Worm (Caenorhabditis elegans) whole organism, L2 larva: Measurements from ENCODE around the gene ador-1.

Source experiments
- F13H6.1 ChIP-seq: sonication (generic microtip); optimal IDR thresholded peaks from 2 replicates; lab custom pipeline; 2016; ENCODE audit warnings: missing genetic modification characterization, missing compliant biosample characterization
- R02D3.7 ChIP-seq: fragments of 150-350 bp; optimal IDR thresholded peaks from 2 replicates; lab custom pipeline; 2014; ENCODE audit warnings: missing biosample characterization, missing genetic modification characterization
- Y55F3AM.14 ChIP-seq: fragments of 200-800 bp; sonication (Bioruptor generic); optimal IDR thresholded peaks from 2 replicates; lab custom pipeline; 2018; ENCODE audit warnings: mild to moderate bottlenecking, missing genetic modification characterization, missing compliant biosample characterization
- ZK546.5 ChIP-seq: sonication (generic microtip); optimal IDR thresholded peaks from 2 replicates; lab custom pipeline; 2017; ENCODE audit warnings: missing biosample characterization, missing genetic modification characterization
- alr-1 ChIP-seq: fragments of 150-350 bp; optimal IDR thresholded peaks from 2 replicates; lab custom pipeline; 2014; ENCODE audit warnings: missing biosample characterization, missing genetic modification characterization
- aly-2 ChIP-seq: fragments of 150-350 bp; optimal IDR thresholded peaks from 2 replicates; lab custom pipeline; 2014; ENCODE audit warnings: missing biosample characterization, missing genetic modification characterization
- ama-1 ChIP-seq: fragments of 150-350 bp; optimal IDR thresholded peaks from 2 replicates; lab custom pipeline; 2018; ENCODE audit warnings: inconsistent platforms
- blmp-1 ChIP-seq: sonication (generic microtip); optimal IDR thresholded peaks from 2 replicates; lab custom pipeline; 2017; ENCODE audit warnings: missing genetic modification characterization, mild to moderate bottlenecking, missing compliant biosample characterization, antibody characterized with exemption, moderate library complexity; ENCODE audit not compliant: insufficient read depth
- ceh-82 ChIP-seq: fragments of 150-350 bp; optimal IDR thresholded peaks from 2 replicates; lab custom pipeline; 2014; ENCODE audit warnings: missing biosample characterization, missing genetic modification characterization
- crh-2 ChIP-seq: sonication (generic microtip); optimal IDR thresholded peaks from 2 replicates; lab custom pipeline; 2017; ENCODE audit warnings: missing biosample characterization, missing genetic modification characterization
- dmd-4 ChIP-seq: sonication (generic microtip); optimal IDR thresholded peaks from 2 replicates; lab custom pipeline; 2017; ENCODE audit warnings: missing biosample characterization, missing genetic modification characterization
- elt-1 ChIP-seq: fragments of 150-350 bp; optimal IDR thresholded peaks from 2 replicates; lab custom pipeline; 2014; ENCODE audit warnings: missing biosample characterization, missing genetic modification characterization
- elt-3 ChIP-seq: sonication (generic microtip); optimal IDR thresholded peaks from 2 replicates; lab custom pipeline; 2017; ENCODE audit warnings: missing biosample characterization, missing genetic modification characterization
- fos-1 ChIP-seq: fragments of 150-350 bp; optimal IDR thresholded peaks from 2 replicates; lab custom pipeline; 2014; ENCODE audit warnings: missing biosample characterization, missing genetic modification characterization
- gmeb-1 ChIP-seq: fragments of 150-350 bp; optimal IDR thresholded peaks from 2 replicates; lab custom pipeline; 2014; ENCODE audit warnings: missing biosample characterization, missing genetic modification characterization
- lin-11 ChIP-seq: fragments of 150-350 bp; sonication (generic microtip); optimal IDR thresholded peaks from 2 replicates; lab custom pipeline; 2014; ENCODE audit warnings: missing biosample characterization, missing genetic modification characterization, inconsistent platforms, mixed read lengths
- lin-13 ChIP-seq: fragments of 150-350 bp; optimal IDR thresholded peaks from 2 replicates; lab custom pipeline; 2014; ENCODE audit warnings: missing biosample characterization, missing genetic modification reagents, missing genetic modification characterization
- lin-39 ChIP-seq: fragments of 150-350 bp; optimal IDR thresholded peaks from 2 replicates; lab custom pipeline; 2014; ENCODE audit warnings: missing biosample characterization, missing genetic modification reagents, missing genetic modification characterization
- lsy-2 ChIP-seq, 2 experiments: fragments of 150-350 bp in 1 of 2; sonication (generic microtip) in 1 of 2; optimal IDR thresholded peaks; 2 replicates each; lab custom pipeline; 2014 to 2017; ENCODE audit warnings: missing biosample characterization in 2 of 2, missing genetic modification characterization in 2 of 2
- mab-5 ChIP-seq: fragments of 150-350 bp; optimal IDR thresholded peaks from 2 replicates; lab custom pipeline; 2014; ENCODE audit warnings: missing biosample characterization, missing genetic modification characterization
- mbf-1 ChIP-seq: sonication (generic microtip); optimal IDR thresholded peaks from 2 replicates; lab custom pipeline; 2017; ENCODE audit warnings: missing biosample characterization, missing genetic modification characterization
- mdl-1 ChIP-seq, 2 experiments: fragments of 150-350 bp in 1 of 2; sonication (generic microtip) in 1 of 2; optimal IDR thresholded peaks; 2 replicates each; lab custom pipeline; 2017; ENCODE audit warnings: missing biosample characterization in 2 of 2, missing genetic modification characterization in 2 of 2
- nhr-10 ChIP-seq: sonication (generic microtip); optimal IDR thresholded peaks from 2 replicates; lab custom pipeline; 2017; ENCODE audit warnings: missing biosample characterization, missing genetic modification characterization
- nhr-129 ChIP-seq: fragments of 150-350 bp; optimal IDR thresholded peaks from 2 replicates; lab custom pipeline; 2014; ENCODE audit warnings: missing biosample characterization, missing genetic modification characterization
- nhr-21 ChIP-seq: fragments of 150-350 bp; optimal IDR thresholded peaks from 2 replicates; lab custom pipeline; 2014; ENCODE audit warnings: missing biosample characterization, missing genetic modification characterization
- nhr-237 ChIP-seq: fragments of 150-350 bp; optimal IDR thresholded peaks from 2 replicates; lab custom pipeline; 2014; ENCODE audit warnings: missing biosample characterization, missing genetic modification characterization
- nhr-25 ChIP-seq: fragments of 150-350 bp; sonication (generic microtip); optimal IDR thresholded peaks from 3 replicates; lab custom pipeline; 2014; ENCODE audit warnings: missing biosample characterization, missing genetic modification characterization
- peb-1 ChIP-seq: fragments of 150-350 bp; optimal IDR thresholded peaks from 2 replicates; lab custom pipeline; 2014; ENCODE audit warnings: missing biosample characterization, missing genetic modification characterization
- sem-4 ChIP-seq: fragments of 150-350 bp; optimal IDR thresholded peaks from 2 replicates; lab custom pipeline; 2014; ENCODE audit warnings: missing biosample characterization, missing genetic modification reagents, missing genetic modification characterization
- skn-1 ChIP-seq: sonication (generic microtip); optimal IDR thresholded peaks from 2 replicates; lab custom pipeline; 2017; ENCODE audit warnings: missing biosample characterization, missing genetic modification characterization
- sma-9 ChIP-seq, 2 experiments: fragments of 150-350 bp in 1 of 2; sonication (generic microtip) in 1 of 2; optimal IDR thresholded peaks; 2 replicates each; lab custom pipeline; 2014 to 2016; ENCODE audit warnings: missing genetic modification characterization in 2 of 2, mild to moderate bottlenecking in 1 of 2, missing biosample characterization in 1 of 2, missing compliant biosample characterization in 1 of 2, missing genetic modification reagents in 1 of 2, moderate library complexity in 1 of 2
- snpc-4 ChIP-seq: fragments of 150-350 bp; optimal IDR thresholded peaks from 2 replicates; lab custom pipeline; 2014; ENCODE audit warnings: missing biosample characterization, missing genetic modification characterization
- unc-39 ChIP-seq: fragments of 150-350 bp; optimal IDR thresholded peaks from 2 replicates; lab custom pipeline; 2014; ENCODE audit warnings: missing biosample characterization, missing genetic modification characterization
- unc-55 ChIP-seq: fragments of 150-350 bp; sonication (generic microtip); optimal IDR thresholded peaks from 3 replicates; lab custom pipeline; 2014; ENCODE audit warnings: missing biosample characterization, missing genetic modification reagents, missing genetic modification characterization
- unc-62 ChIP-seq: fragments of 150-350 bp; optimal IDR thresholded peaks from 2 replicates; lab custom pipeline; 2014; ENCODE audit warnings: missing biosample characterization, missing genetic modification reagents, missing genetic modification characterization
- zag-1 ChIP-seq: fragments of 150-350 bp; optimal IDR thresholded peaks from 2 replicates; lab custom pipeline; 2014; ENCODE audit warnings: missing biosample characterization, missing genetic modification characterization
- ztf-1 ChIP-seq: fragments of 200-800 bp; sonication (Bioruptor generic); conservative IDR thresholded peaks from 2 replicates; pipeline ENCODE4 v1.3.6; 2022; ENCODE audit warnings: missing genetic modification characterization, missing compliant biosample characterization
- ztf-11 ChIP-seq: sonication (generic microtip); optimal IDR thresholded peaks from 2 replicates; lab custom pipeline; 2017; ENCODE audit warnings: missing biosample characterization, missing genetic modification characterization
- ztf-4 ChIP-seq: fragments of 150-350 bp; optimal IDR thresholded peaks from 2 replicates; lab custom pipeline; 2014; ENCODE audit warnings: missing biosample characterization, missing genetic modification characterization

ador-1 gene

ce11 chrII:12502784-12503183 is at the start of gene ador-1:
Gene ador-1 (minus strand): TSS chrII:12502884.
- no peak for TF ChIP-seq peb-1 (tag; lab: Kevin White, UChicago)

- TF ChIP-seq lin-11 (tag; lab: Kevin White, UChicago) (no peak), Y55F3AM.14 (no peak), zag-1 (tag; lab: Kevin White, UChicago) (no peak), nhr-237 (tag; lab: Kevin White, UChicago) (no peak), mbf-1 (tag; lab: Kevin White, UChicago) (no peak), nhr-25 (tag; lab: Kevin White, UChicago) (no peak), unc-62 (GFP tag; lab: Kevin White, UChicago) (no peak), unc-55 (no peak), lin-13 (no peak), ceh-82 (tag; lab: Kevin White, UChicago) (no peak), blmp-1 (tag; lab: Kevin White, UChicago) (no peak), mdl-1 (tag; optimal IDR thresholded peaks at IDR 0.05; lab: Kevin White, UChicago) (no peak), F13H6.1 (no peak), fos-1 (no peak), aly-2 (tag; lab: Kevin White, UChicago) (no peak), R02D3.7 (tag; lab: Kevin White, UChicago) (no peak), lin-39 (tag; lab: Kevin White, UChicago) (no peak), elt-3 (tag; lab: Kevin White, UChicago) (no peak), ztf-4 (tag; lab: Kevin White, UChicago) (no peak)
- TF ChIP-seq, all 48 proteins: peak for 0
These were observed 48.3 kb upstream of the ador-1 start for ce11 chrII:12550940-12551339.

ce11 chrII:12549613-12550012 is 46.9 kb upstream of the ador-1 start:
- TF ChIP-seq ama-1 (lab: Kevin White, UChicago) (no peak), Y55F3AM.14 (no peak), zag-1 (tag; lab: Kevin White, UChicago) (no peak), elt-1 (no peak), ztf-1 (no peak), snpc-4 (tag; lab: Kevin White, UChicago) (no peak), aly-2 (tag; lab: Kevin White, UChicago) (no peak), ztf-11 (no peak), dmd-4 (tag; lab: Kevin White, UChicago) (no peak), alr-1 (no peak), unc-55 (no peak), mdl-1 (tag; optimal IDR thresholded peaks at IDR 0.05; lab: Kevin White, UChicago) (no peak), ZK546.5 (tag; lab: Kevin White, UChicago) (no peak), nhr-129 (tag; lab: Kevin White, UChicago) (no peak), unc-39 (no peak), sem-4 (tag; lab: Kevin White, UChicago) (no peak), lsy-2 (tag; optimal IDR thresholded peaks at IDR 0.05; lab: Kevin White, UChicago) (no peak), nhr-237 (tag; lab: Kevin White, UChicago) (no peak), peb-1 (tag; lab: Kevin White, UChicago) (no peak)
- TF ChIP-seq, all 48 proteins: peak for 0

ce11 chrII:12547547-12547946 is 44.9 kb upstream of the ador-1 start, which contains the start of gene F49C5.16:
Gene F49C5.16 (plus strand): TSS chrII:12547847.
- TF ChIP-seq nhr-10 (tag; lab: Kevin White, UChicago) (no peak), lin-13 (no peak), crh-2 (tag; lab: Kevin White, UChicago) (no peak), blmp-1 (tag; lab: Kevin White, UChicago) (no peak), snpc-4 (tag; lab: Kevin White, UChicago) (no peak), gmeb-1 (tag; lab: Kevin White, UChicago) (no peak), nhr-21 (tag; lab: Kevin White, UChicago) (no peak), lin-39 (tag; lab: Kevin White, UChicago) (no peak), sma-9 (GFP tag; optimal IDR thresholded peaks at IDR 0.05; lab: Kevin White, UChicago) (no peak), sma-9 (tag; optimal IDR thresholded peaks at IDR 0.05; lab: Kevin White, UChicago) (no peak), R02D3.7 (tag; lab: Kevin White, UChicago) (no peak), skn-1 (tag; lab: Kevin White, UChicago) (no peak), unc-62 (GFP tag; lab: Kevin White, UChicago) (no peak), peb-1 (tag; lab: Kevin White, UChicago) (no peak), mdl-1 (tag; optimal IDR thresholded peaks at IDR 0.05; lab: Kevin White, UChicago) (no peak), mab-5 (no peak), alr-1 (no peak)
- TF ChIP-seq, all 48 proteins: peak for 0
